Worm (Caenorhabditis elegans) whole organism, L2 larva: ENCODE results near the gene F46G10.2.

Source experiments
- C34F6.9 ChIP-seq: fragments of 150-350 bp; optimal IDR thresholded peaks from 2 replicates; lab custom pipeline; 2014; ENCODE audit warnings: missing biosample characterization, missing genetic modification characterization
- F13H6.1 ChIP-seq: sonication (generic microtip); optimal IDR thresholded peaks from 2 replicates; lab custom pipeline; 2016; ENCODE audit warnings: missing genetic modification characterization, missing compliant biosample characterization
- R02D3.7 ChIP-seq: fragments of 150-350 bp; optimal IDR thresholded peaks from 2 replicates; lab custom pipeline; 2014; ENCODE audit warnings: missing biosample characterization, missing genetic modification characterization
- Y55F3AM.14 ChIP-seq: fragments of 200-800 bp; sonication (Bioruptor generic); optimal IDR thresholded peaks from 2 replicates; lab custom pipeline; 2018; ENCODE audit warnings: mild to moderate bottlenecking, missing genetic modification characterization, missing compliant biosample characterization
- ZK546.5 ChIP-seq: sonication (generic microtip); optimal IDR thresholded peaks from 2 replicates; lab custom pipeline; 2017; ENCODE audit warnings: missing biosample characterization, missing genetic modification characterization
- alr-1 ChIP-seq: fragments of 150-350 bp; optimal IDR thresholded peaks from 2 replicates; lab custom pipeline; 2014; ENCODE audit warnings: missing biosample characterization, missing genetic modification characterization
- aly-2 ChIP-seq: fragments of 150-350 bp; optimal IDR thresholded peaks from 2 replicates; lab custom pipeline; 2014; ENCODE audit warnings: missing biosample characterization, missing genetic modification characterization
- ama-1 ChIP-seq: fragments of 150-350 bp; optimal IDR thresholded peaks from 2 replicates; lab custom pipeline; 2018; ENCODE audit warnings: inconsistent platforms
- blmp-1 ChIP-seq: sonication (generic microtip); optimal IDR thresholded peaks from 2 replicates; lab custom pipeline; 2017; ENCODE audit warnings: missing genetic modification characterization, mild to moderate bottlenecking, missing compliant biosample characterization, antibody characterized with exemption, moderate library complexity; ENCODE audit not compliant: insufficient read depth
- ceh-16 ChIP-seq: fragments of 150-350 bp; optimal IDR thresholded peaks from 2 replicates; lab custom pipeline; 2014; ENCODE audit warnings: missing biosample characterization, missing genetic modification characterization
- ceh-82 ChIP-seq: fragments of 150-350 bp; optimal IDR thresholded peaks from 2 replicates; lab custom pipeline; 2014; ENCODE audit warnings: missing biosample characterization, missing genetic modification characterization
- crh-2 ChIP-seq: sonication (generic microtip); optimal IDR thresholded peaks from 2 replicates; lab custom pipeline; 2017; ENCODE audit warnings: missing biosample characterization, missing genetic modification characterization
- dmd-4 ChIP-seq: sonication (generic microtip); optimal IDR thresholded peaks from 2 replicates; lab custom pipeline; 2017; ENCODE audit warnings: missing biosample characterization, missing genetic modification characterization
- egl-27 ChIP-seq: sonication (generic microtip); optimal IDR thresholded peaks from 3 replicates; lab custom pipeline; 2017; ENCODE audit warnings: missing biosample characterization, missing genetic modification reagents, missing genetic modification characterization
- elt-3 ChIP-seq: sonication (generic microtip); optimal IDR thresholded peaks from 2 replicates; lab custom pipeline; 2017; ENCODE audit warnings: missing biosample characterization, missing genetic modification characterization
- fos-1 ChIP-seq: fragments of 150-350 bp; optimal IDR thresholded peaks from 2 replicates; lab custom pipeline; 2014; ENCODE audit warnings: missing biosample characterization, missing genetic modification characterization
- gmeb-1 ChIP-seq: fragments of 150-350 bp; optimal IDR thresholded peaks from 2 replicates; lab custom pipeline; 2014; ENCODE audit warnings: missing biosample characterization, missing genetic modification characterization
- lin-11 ChIP-seq: fragments of 150-350 bp; sonication (generic microtip); optimal IDR thresholded peaks from 2 replicates; lab custom pipeline; 2014; ENCODE audit warnings: missing biosample characterization, missing genetic modification characterization, inconsistent platforms, mixed read lengths
- lin-13 ChIP-seq: fragments of 150-350 bp; optimal IDR thresholded peaks from 2 replicates; lab custom pipeline; 2014; ENCODE audit warnings: missing biosample characterization, missing genetic modification reagents, missing genetic modification characterization
- lin-39 ChIP-seq: fragments of 150-350 bp; optimal IDR thresholded peaks from 2 replicates; lab custom pipeline; 2014; ENCODE audit warnings: missing biosample characterization, missing genetic modification reagents, missing genetic modification characterization
- lsy-2 ChIP-seq, 2 experiments: fragments of 150-350 bp in 1 of 2; sonication (generic microtip) in 1 of 2; optimal IDR thresholded peaks; 2 replicates each; lab custom pipeline; 2014 to 2017; ENCODE audit warnings: missing biosample characterization in 2 of 2, missing genetic modification characterization in 2 of 2
- mab-5 ChIP-seq: fragments of 150-350 bp; optimal IDR thresholded peaks from 2 replicates; lab custom pipeline; 2014; ENCODE audit warnings: missing biosample characterization, missing genetic modification characterization
- mbf-1 ChIP-seq: sonication (generic microtip); optimal IDR thresholded peaks from 2 replicates; lab custom pipeline; 2017; ENCODE audit warnings: missing biosample characterization, missing genetic modification characterization
- mdl-1 ChIP-seq, 2 experiments: fragments of 150-350 bp in 1 of 2; sonication (generic microtip) in 1 of 2; optimal IDR thresholded peaks; 2 replicates each; lab custom pipeline; 2017; ENCODE audit warnings: missing biosample characterization in 2 of 2, missing genetic modification characterization in 2 of 2
- nhr-10 ChIP-seq: sonication (generic microtip); optimal IDR thresholded peaks from 2 replicates; lab custom pipeline; 2017; ENCODE audit warnings: missing biosample characterization, missing genetic modification characterization
- nhr-11 ChIP-seq: fragments of 150-350 bp; optimal IDR thresholded peaks from 2 replicates; lab custom pipeline; 2014; ENCODE audit warnings: missing biosample characterization, missing genetic modification characterization
- nhr-12 ChIP-seq: fragments of 150-350 bp; optimal IDR thresholded peaks from 2 replicates; lab custom pipeline; 2014; ENCODE audit warnings: missing biosample characterization, missing genetic modification characterization
- nhr-129 ChIP-seq: fragments of 150-350 bp; optimal IDR thresholded peaks from 2 replicates; lab custom pipeline; 2014; ENCODE audit warnings: missing biosample characterization, missing genetic modification characterization
- nhr-21 ChIP-seq: fragments of 150-350 bp; optimal IDR thresholded peaks from 2 replicates; lab custom pipeline; 2014; ENCODE audit warnings: missing biosample characterization, missing genetic modification characterization
- nhr-237 ChIP-seq: fragments of 150-350 bp; optimal IDR thresholded peaks from 2 replicates; lab custom pipeline; 2014; ENCODE audit warnings: missing biosample characterization, missing genetic modification characterization
- nhr-25 ChIP-seq: fragments of 150-350 bp; sonication (generic microtip); optimal IDR thresholded peaks from 3 replicates; lab custom pipeline; 2014; ENCODE audit warnings: missing biosample characterization, missing genetic modification characterization
- nhr-6 ChIP-seq: fragments of 150-350 bp; optimal IDR thresholded peaks from 2 replicates; lab custom pipeline; 2014; ENCODE audit warnings: missing biosample characterization, missing genetic modification characterization
- nhr-77 ChIP-seq: fragments of 150-350 bp; optimal IDR thresholded peaks from 2 replicates; lab custom pipeline; 2014; ENCODE audit warnings: missing biosample characterization, missing genetic modification characterization
- peb-1 ChIP-seq: fragments of 150-350 bp; optimal IDR thresholded peaks from 2 replicates; lab custom pipeline; 2014; ENCODE audit warnings: missing biosample characterization, missing genetic modification characterization
- skn-1 ChIP-seq: sonication (generic microtip); optimal IDR thresholded peaks from 2 replicates; lab custom pipeline; 2017; ENCODE audit warnings: missing biosample characterization, missing genetic modification characterization
- sma-3 ChIP-seq: sonication (generic microtip); optimal IDR thresholded peaks from 2 replicates; lab custom pipeline; 2016; ENCODE audit warnings: missing genetic modification reagents, missing genetic modification characterization, missing compliant biosample characterization
- sma-9 ChIP-seq, 2 experiments: fragments of 150-350 bp in 1 of 2; sonication (generic microtip) in 1 of 2; optimal IDR thresholded peaks; 2 replicates each; lab custom pipeline; 2014 to 2016; ENCODE audit warnings: missing genetic modification characterization in 2 of 2, mild to moderate bottlenecking in 1 of 2, missing biosample characterization in 1 of 2, missing compliant biosample characterization in 1 of 2, missing genetic modification reagents in 1 of 2, moderate library complexity in 1 of 2
- snpc-4 ChIP-seq: fragments of 150-350 bp; optimal IDR thresholded peaks from 2 replicates; lab custom pipeline; 2014; ENCODE audit warnings: missing biosample characterization, missing genetic modification characterization
- unc-39 ChIP-seq: fragments of 150-350 bp; optimal IDR thresholded peaks from 2 replicates; lab custom pipeline; 2014; ENCODE audit warnings: missing biosample characterization, missing genetic modification characterization
- unc-55 ChIP-seq: fragments of 150-350 bp; sonication (generic microtip); optimal IDR thresholded peaks from 3 replicates; lab custom pipeline; 2014; ENCODE audit warnings: missing biosample characterization, missing genetic modification reagents, missing genetic modification characterization
- unc-62 ChIP-seq: fragments of 150-350 bp; optimal IDR thresholded peaks from 2 replicates; lab custom pipeline; 2014; ENCODE audit warnings: missing biosample characterization, missing genetic modification reagents, missing genetic modification characterization
- zag-1 ChIP-seq: fragments of 150-350 bp; optimal IDR thresholded peaks from 2 replicates; lab custom pipeline; 2014; ENCODE audit warnings: missing biosample characterization, missing genetic modification characterization
- ztf-1 ChIP-seq: fragments of 200-800 bp; sonication (Bioruptor generic); conservative IDR thresholded peaks from 2 replicates; pipeline ENCODE4 v1.3.6; 2022; ENCODE audit warnings: missing genetic modification characterization, missing compliant biosample characterization
- ztf-11 ChIP-seq: sonication (generic microtip); optimal IDR thresholded peaks from 2 replicates; lab custom pipeline; 2017; ENCODE audit warnings: missing biosample characterization, missing genetic modification characterization
- ztf-4 ChIP-seq: fragments of 150-350 bp; optimal IDR thresholded peaks from 2 replicates; lab custom pipeline; 2014; ENCODE audit warnings: missing biosample characterization, missing genetic modification characterization

Gene F46G10.2

DNA sequence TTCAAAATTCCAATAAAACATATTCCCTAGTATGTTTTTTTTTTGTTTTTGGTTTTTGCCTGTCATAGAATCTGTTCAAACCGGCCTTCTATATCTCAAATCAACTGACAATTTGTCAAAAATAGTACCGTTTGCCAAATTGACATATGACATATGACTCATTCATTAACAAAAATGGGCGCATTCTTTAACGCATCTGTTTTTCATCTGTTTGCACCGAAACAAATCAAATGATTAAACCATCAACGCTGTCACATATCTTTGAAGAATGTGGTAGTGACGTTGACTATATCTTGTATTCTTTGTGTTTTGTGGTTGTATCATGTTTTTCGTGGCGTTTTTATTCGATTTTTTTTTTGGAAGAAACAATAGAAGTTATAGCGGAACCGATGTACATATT, 7.7 kb upstream of the F46G10.2 start (continued):
- TF ChIP-seq R02D3.7 (tag; lab: Kevin White, UChicago) (no peak), mab-5 (peak; percentile 23), unc-55 (GFP tag; lab: Kevin White, UChicago) (no peak), egl-27 (tag; lab: Kevin White, UChicago) (no peak)

ce11 chrX:13317532-13317931, 5.2 kb upstream of the F46G10.2 start:
- TF ChIP-seq ama-1 (lab: Kevin White, UChicago): no peak
- TF ChIP-seq nhr-129 (tag; lab: Kevin White, UChicago): peak; percentile 2
- TF ChIP-seq alr-1: no peak
- peak in 1 of 2 experiments; percentile 23 for TF ChIP-seq lsy-2 (tag; optimal IDR thresholded peaks at IDR 0.05; lab: Kevin White, UChicago)
- TF ChIP-seq nhr-12 (tag; lab: Kevin White, UChicago): no peak
- TF ChIP-seq ceh-82 (tag; lab: Kevin White, UChicago): no peak

DNA sequence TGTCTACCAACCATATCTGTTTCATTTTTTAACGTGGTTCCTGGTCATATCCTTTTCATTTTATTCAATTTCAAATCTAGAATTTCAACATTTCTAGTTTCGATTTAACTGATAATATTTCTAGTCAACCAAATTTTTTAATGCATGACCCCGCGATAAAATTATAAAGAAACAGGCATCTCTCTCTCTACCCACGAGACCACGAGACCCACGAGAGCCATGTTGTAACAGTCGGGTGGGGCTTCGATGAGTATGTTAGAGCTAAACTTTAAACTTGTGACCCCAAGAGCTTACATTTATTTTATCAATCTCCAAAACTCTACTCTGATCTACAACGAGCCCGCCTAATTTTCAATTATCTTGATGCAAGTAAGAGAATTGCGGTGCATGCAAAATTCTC, 4.4 kb upstream of the F46G10.2 start:
- TF ChIP-seq nhr-77 (tag; lab: Kevin White, UChicago): no peak
- TF ChIP-seq alr-1: no peak
- TF ChIP-seq C34F6.9 (tag; lab: Kevin White, UChicago): no peak
- no peak for TF ChIP-seq ama-1 (lab: Kevin White, UChicago)
- TF ChIP-seq sma-3 (GFP tag; lab: Kevin White, UChicago): no peak
- peak; percentile 27 for TF ChIP-seq nhr-129 (tag; lab: Kevin White, UChicago)
- TF ChIP-seq sma-9 (GFP tag; optimal IDR thresholded peaks at IDR 0.05; lab: Kevin White, UChicago): peak; percentile 1
- no peak for TF ChIP-seq sma-9 (tag; optimal IDR thresholded peaks at IDR 0.05; lab: Kevin White, UChicago)
- no peak for TF ChIP-seq skn-1 (tag; lab: Kevin White, UChicago)
- TF ChIP-seq lsy-2 (tag; optimal IDR thresholded peaks at IDR 0.05; lab: Kevin White, UChicago): no peak

- no peak for TF ChIP-seq lin-11 (tag; lab: Kevin White, UChicago)
- TF ChIP-seq mab-5: no peak
- no peak for TF ChIP-seq ztf-4 (tag; lab: Kevin White, UChicago)
- no peak for TF ChIP-seq ceh-16 (tag; lab: Kevin White, UChicago)
- TF ChIP-seq gmeb-1 (tag; lab: Kevin White, UChicago): no peak
- no peak for TF ChIP-seq ama-1 (lab: Kevin White, UChicago)
- no peak for TF ChIP-seq nhr-10
- TF ChIP-seq R02D3.7 (tag; lab: Kevin White, UChicago): no peak
- peak; percentile 35 for TF ChIP-seq C34F6.9 (tag; lab: Kevin White, UChicago)
- no peak for TF ChIP-seq snpc-4 (tag; lab: Kevin White, UChicago)
- no peak for TF ChIP-seq zag-1 (tag; lab: Kevin White, UChicago)
- TF ChIP-seq fos-1: peak; percentile 82
- peak; percentile 68 for TF ChIP-seq nhr-129 (tag; lab: Kevin White, UChicago)
- no peak for TF ChIP-seq nhr-77 (tag; lab: Kevin White, UChicago)
- peak; percentile 50 for TF ChIP-seq sma-3 (GFP tag; lab: Kevin White, UChicago)
- peak; percentile 66 for TF ChIP-seq crh-2 (tag; lab: Kevin White, UChicago)
- no peak for TF ChIP-seq mdl-1 (tag; optimal IDR thresholded peaks at IDR 0.05; lab: Kevin White, UChicago)
- TF ChIP-seq nhr-11 (tag; lab: Kevin White, UChicago): no peak
- TF ChIP-seq peb-1: no peak
- TF ChIP-seq ZK546.5 (tag; lab: Kevin White, UChicago): no peak
- TF ChIP-seq nhr-6 (tag; lab: Kevin White, UChicago): peak; percentile 25
- no peak for TF ChIP-seq dmd-4
- no peak for TF ChIP-seq lin-13 (GFP tag; lab: Kevin White, UChicago)
- TF ChIP-seq nhr-25 (tag; lab: Kevin White, UChicago): peak; percentile 76
- no peak for TF ChIP-seq ztf-1 (GFP tag; lab: Robert Waterston, UW)
- no peak for TF ChIP-seq unc-62 (GFP tag; lab: Kevin White, UChicago)
- TF ChIP-seq nhr-237: no peak
- no peak for TF ChIP-seq skn-1 (tag; lab: Kevin White, UChicago)
- no peak for TF ChIP-seq nhr-12 (tag; lab: Kevin White, UChicago)
- TF ChIP-seq Y55F3AM.14 (GFP tag; lab: Kevin White, UChicago): no peak
- TF ChIP-seq elt-3 (tag; lab: Kevin White, UChicago): no peak
- no peak for TF ChIP-seq mbf-1 (tag; lab: Kevin White, UChicago)
- TF ChIP-seq lin-39: no peak
- peak; percentile 30 for TF ChIP-seq F13H6.1 (tag; lab: Kevin White, UChicago)
- TF ChIP-seq unc-55 (GFP tag; lab: Kevin White, UChicago): peak; percentile 47
- TF ChIP-seq sma-9 (GFP tag; optimal IDR thresholded peaks at IDR 0.05; lab: Kevin White, UChicago): peak; percentile 76
- TF ChIP-seq sma-9 (tag; optimal IDR thresholded peaks at IDR 0.05; lab: Kevin White, UChicago): no peak
- no peak for TF ChIP-seq ztf-11 (tag; lab: Kevin White, UChicago)
- TF ChIP-seq blmp-1 (tag; lab: Kevin White, UChicago): peak; percentile 91
- peak in 1 of 2 experiments; percentile 34 for TF ChIP-seq lsy-2 (tag; optimal IDR thresholded peaks at IDR 0.05; lab: Kevin White, UChicago)
- TF ChIP-seq alr-1: no peak
- no peak for TF ChIP-seq aly-2 (tag; lab: Kevin White, UChicago)
- no peak for TF ChIP-seq ceh-82 (tag; lab: Kevin White, UChicago)
- TF ChIP-seq nhr-21: peak; percentile 62
- TF ChIP-seq egl-27 (tag; lab: Kevin White, UChicago): no peak
- no peak for TF ChIP-seq unc-39
These were observed 2.2 kb upstream of the F46G10.2 start for ce11 chrX:13320575-13320974.
